In the genomic region with DNA sequence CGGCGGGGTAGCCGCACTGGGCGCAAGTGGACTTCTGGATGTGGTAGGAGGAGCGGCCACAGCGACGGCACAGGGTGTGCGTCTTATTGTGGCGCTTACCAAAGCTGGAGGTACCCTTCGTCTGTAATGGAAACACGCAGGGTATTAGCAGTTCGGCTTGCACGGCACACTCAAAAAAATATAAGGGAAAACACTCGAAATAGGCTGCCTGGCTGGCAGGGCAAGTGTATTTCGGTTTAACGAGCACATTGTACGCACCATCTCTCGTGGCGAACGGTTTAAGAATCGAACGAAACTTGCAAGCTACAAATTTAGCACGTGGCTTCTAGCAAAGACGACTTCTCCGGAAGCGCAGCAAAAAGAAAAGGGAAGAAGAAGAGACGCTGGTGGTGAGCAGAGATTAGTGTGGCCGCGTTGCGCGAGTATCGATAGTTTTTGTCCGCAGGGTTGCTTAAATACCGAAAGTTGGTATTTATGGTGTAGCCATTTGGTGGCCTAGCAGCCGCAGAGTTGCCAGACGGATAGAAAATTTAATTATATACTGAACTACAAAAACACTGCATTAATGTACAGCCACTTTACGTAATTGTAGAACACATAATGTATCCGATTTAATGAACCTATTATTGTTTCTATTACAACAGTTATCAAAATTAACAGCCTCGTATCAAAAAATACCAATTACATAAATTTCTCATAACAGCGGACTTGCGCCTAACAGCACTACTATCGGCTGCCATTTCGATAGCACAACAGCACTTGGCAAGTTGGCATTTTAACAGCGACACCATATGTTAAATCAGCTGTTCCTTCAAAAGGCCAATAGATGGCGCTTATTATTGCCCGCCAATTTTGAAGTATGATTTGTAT, we compare ENCODE assay signal across 6 fruit fly cellular contexts.
A peak's percentile ranks its signal among the peaks of the same experiment; 100 is the strongest.
TF ChIP-seq lines count a peak whose summit lies in the region.

RpL37-1 (minus strand) TSS at position 374 of the 870 bp plus-strand sequence.

- TF ChIP-seq CTCF in S2 (optimal IDR thresholded peaks at IDR 0.05; lab: Kevin White, UChicago) = peak; percentile 87 to 88
- TF ChIP-seq CTCF in whole organism, embryonic (GFP tag; optimal IDR thresholded peaks at IDR 0.05; lab: Kevin White, UChicago) = peak; percentile 95

TF ChIP-seq in whole organism, adult, 20 proteins besides CTCF, POLR2A, EP300 and RAD21 (continues in another document):
- TF ChIP-seq bab1 (GFP tag; optimal IDR thresholded peaks at IDR 0.05; lab: Kevin White, UChicago) (peak; percentile 86), CG12768 (GFP tag; optimal IDR thresholded peaks at IDR 0.05; lab: Kevin White, UChicago) (no peak), cic (GFP tag; optimal IDR thresholded peaks at IDR 0.05; lab: Kevin White, UChicago) (peak; percentile 19), CG14711 (tag; optimal IDR thresholded peaks at IDR 0.05; lab: Kevin White, UChicago) (peak; percentile 47), CG33017 (tag; optimal IDR thresholded peaks at IDR 0.05; lab: Kevin White, UChicago) (no peak), CG5204 (GFP tag; optimal IDR thresholded peaks at IDR 0.05; lab: Kevin White, UChicago) (peak; percentile 26), tj (GFP tag; optimal IDR thresholded peaks at IDR 0.05; lab: Kevin White, UChicago) (peak; percentile 62), CG1620 (GFP tag; optimal IDR thresholded peaks at IDR 0.05; lab: Kevin White, UChicago) (peak; percentile 72), Mnt (GFP tag; optimal IDR thresholded peaks at IDR 0.05; lab: Kevin White, UChicago) (peak; percentile 96), kay (GFP tag; lab: Kevin White, UChicago; ENCODE audit: borderline replicate concordance) (no peak), Clk (GFP tag; optimal IDR thresholded peaks at IDR 0.05; lab: Kevin White, UChicago) (no peak), cnc (optimal IDR thresholded peaks at IDR 0.05; lab: Kevin White, UChicago) (no peak), Crg-1 (GFP tag; optimal IDR thresholded peaks at IDR 0.05; lab: Kevin White, UChicago) (peak; percentile 64), CG11617 (GFP tag; optimal IDR thresholded peaks at IDR 0.05; lab: Kevin White, UChicago) (peak; percentile 65), ovo (GFP tag; optimal IDR thresholded peaks at IDR 0.05; lab: Kevin White, UChicago) (peak; percentile 78), CG7101 (tag; optimal IDR thresholded peaks at IDR 0.05; lab: Kevin White, UChicago) (peak; percentile 78)

TF ChIP-seq in whole organism, embryonic, 481 proteins besides CTCF, POLR2A, EP300 and RAD21 (continues in another document):
- peak; percentile 37 for TF ChIP-seq CG7556 (GFP tag; optimal IDR thresholded peaks at IDR 0.05; lab: Kevin White, UChicago)
- TF ChIP-seq Ssrp (tag; optimal IDR thresholded peaks at IDR 0.05; lab: Kevin White, UChicago) = no peak
- peak; percentile 78 for TF ChIP-seq CG10431 (GFP tag; optimal IDR thresholded peaks at IDR 0.05; lab: Kevin White, UChicago)
- TF ChIP-seq ase (GFP tag; IDR thresholded peaks at IDR 0.05; lab: Robert Waterston, UW) = peak; percentile 68
- TF ChIP-seq tna (GFP tag; IDR thresholded peaks at IDR 0.05; lab: Robert Waterston, UW; ENCODE audit: partially characterized antibody) = no peak
- no peak for TF ChIP-seq GATAe (GFP tag; conservative IDR thresholded peaks at IDR 0.05; lab: Robert Waterston, UW)
- TF ChIP-seq CrebB (tag; optimal IDR thresholded peaks at IDR 0.05; lab: Kevin White, UChicago) = peak; percentile 40
- peak; percentile 58 to 94 for TF ChIP-seq crp (GFP tag; optimal IDR thresholded peaks at IDR 0.05; lab: Kevin White, UChicago)
- TF ChIP-seq unc-4 (GFP tag; IDR thresholded peaks at IDR 0.05; lab: Robert Waterston, UW; ENCODE audit: partially characterized antibody) = peak; percentile 69
- no peak for TF ChIP-seq ro (GFP tag; IDR thresholded peaks at IDR 0.05; lab: Robert Waterston, UW)
- TF ChIP-seq CG17568 (GFP tag; optimal IDR thresholded peaks at IDR 0.05; lab: Kevin White, UChicago) = peak; percentile 73
- TF ChIP-seq Ada2b (GFP tag; IDR thresholded peaks at IDR 0.05; lab: Robert Waterston, UW) = no peak
- peak; percentile 82 for TF ChIP-seq CG3847 (GFP tag; IDR thresholded peaks at IDR 0.05; lab: Robert Waterston, UW)
- peak; percentile 63; the same call in 1 of the 2 replicates for TF ChIP-seq hbn (GFP tag; IDR thresholded peaks at IDR 0.05; lab: Robert Waterston, UW; ENCODE audit: partially characterized antibody)
- TF ChIP-seq CG14965 (GFP tag; optimal IDR thresholded peaks at IDR 0.05; lab: Kevin White, UChicago; ENCODE audit: borderline replicate concordance) = no peak

TF ChIP-seq in whole organism, prepupa, 60 proteins besides CTCF, POLR2A, EP300 and RAD21 (continues in another document):
- TF ChIP-seq CG15336 (GFP tag; IDR thresholded peaks at IDR 0.05; lab: Robert Waterston, UW) (no peak), esn (GFP tag; optimal IDR thresholded peaks at IDR 0.05; lab: Kevin White, UChicago) (peak; percentile 63), CG6808 (GFP tag; optimal IDR thresholded peaks at IDR 0.05; lab: Kevin White, UChicago) (peak; percentile 20), CG31627 (GFP tag; optimal IDR thresholded peaks at IDR 0.05; lab: Kevin White, UChicago) (peak; percentile 36), Lpt (GFP tag; optimal IDR thresholded peaks at IDR 0.05; lab: Kevin White, UChicago) (no peak), fkh (GFP tag; optimal IDR thresholded peaks at IDR 0.05; lab: Kevin White, UChicago) (no peak), CG11902 (GFP tag; optimal IDR thresholded peaks at IDR 0.05; lab: Kevin White, UChicago) (no peak), CG10631 (GFP tag; optimal IDR thresholded peaks at IDR 0.05; lab: Kevin White, UChicago) (peak; percentile 17), achi (GFP tag; optimal IDR thresholded peaks at IDR 0.05; lab: Kevin White, UChicago) (peak; percentile 25), CG4318 (GFP tag; optimal IDR thresholded peaks at IDR 0.05; lab: Kevin White, UChicago) (no peak), acj6 (GFP tag; optimal IDR thresholded peaks at IDR 0.05; lab: Kevin White, UChicago) (peak; percentile 27), pdm3 (GFP tag; optimal IDR thresholded peaks at IDR 0.05; lab: Kevin White, UChicago) (peak; percentile 50), Eip93F (GFP tag; optimal IDR thresholded peaks at IDR 0.05; lab: Kevin White, UChicago) (no peak), Hr38 (GFP tag; optimal IDR thresholded peaks at IDR 0.05; lab: Kevin White, UChicago) (no peak), CG7368 (GFP tag; optimal IDR thresholded peaks at IDR 0.05; lab: Kevin White, UChicago) (peak; percentile 19), topi (GFP tag; optimal IDR thresholded peaks at IDR 0.05; lab: Kevin White, UChicago) (peak; percentile 55), Eip78C (GFP tag; lab: Kevin White, UChicago) (peak; percentile 85)

TF ChIP-seq in whole organism, pupa, 21 proteins besides CTCF, POLR2A, EP300 and RAD21:
- peak; percentile 63 for TF ChIP-seq Snoo (tag; optimal IDR thresholded peaks at IDR 0.05; lab: Kevin White, UChicago)
- no peak for TF ChIP-seq CG17806 (tag; optimal IDR thresholded peaks at IDR 0.05; lab: Kevin White, UChicago)
- peak; percentile 37; the same call in 2 of the 3 replicates for TF ChIP-seq fd96Ca (GFP tag; IDR thresholded peaks at IDR 0.05; lab: Robert Waterston, UW)
- peak; percentile 51 for TF ChIP-seq CG34367 (tag; optimal IDR thresholded peaks at IDR 0.05; lab: Kevin White, UChicago)
- TF ChIP-seq CG15710 (tag; optimal IDR thresholded peaks at IDR 0.05; lab: Kevin White, UChicago) = peak; percentile 9
- TF ChIP-seq rn (GFP tag; IDR thresholded peaks at IDR 0.05; lab: Robert Waterston, UW) = peak; percentile 14; the same call in 1 of the 2 replicates
- TF ChIP-seq CG12605 (GFP tag; IDR thresholded peaks at IDR 0.05; lab: Robert Waterston, UW) = no peak
- TF ChIP-seq gl (tag; optimal IDR thresholded peaks at IDR 0.05; lab: Kevin White, UChicago) = no peak
- peak; percentile 28 for TF ChIP-seq Pif1A (GFP tag; optimal IDR thresholded peaks at IDR 0.05; lab: Kevin White, UChicago)
- TF ChIP-seq CG4496 (GFP tag; IDR thresholded peaks at IDR 0.05; lab: Robert Waterston, UW) = peak; percentile 67
- 0 out of 2 replicates have a peak, but pooled peaks have one; percentile 33 for TF ChIP-seq CG32121 (GFP tag; IDR thresholded peaks at IDR 0.05; lab: Robert Waterston, UW)

TF ChIP-seq in whole organism, wandering third instar larva, 38 proteins besides CTCF, POLR2A, EP300 and RAD21 (continues in another document):
- no peak for TF ChIP-seq sage (GFP tag; optimal IDR thresholded peaks at IDR 0.05; lab: Kevin White, UChicago)
- no peak for TF ChIP-seq GATAd (GFP tag; optimal IDR thresholded peaks at IDR 0.05; lab: Kevin White, UChicago)
- TF ChIP-seq ey (GFP tag; optimal IDR thresholded peaks at IDR 0.05; lab: Kevin White, UChicago) = peak; percentile 5
- TF ChIP-seq Mio (GFP tag; optimal IDR thresholded peaks at IDR 0.05; lab: Kevin White, UChicago) = peak; percentile 3
- peak; percentile 22 for TF ChIP-seq woc (GFP tag; optimal IDR thresholded peaks at IDR 0.05; lab: Kevin White, UChicago)
- no peak for TF ChIP-seq brk (GFP tag; optimal IDR thresholded peaks at IDR 0.05; lab: Kevin White, UChicago)
- TF ChIP-seq Hr83 (GFP tag; optimal IDR thresholded peaks at IDR 0.05; lab: Kevin White, UChicago; ENCODE audit: poor library complexity, severe bottlenecking) = peak; percentile 59
- no peak for TF ChIP-seq jim (GFP tag; optimal IDR thresholded peaks at IDR 0.05; lab: Kevin White, UChicago)
- TF ChIP-seq Sp1 (GFP tag; optimal IDR thresholded peaks at IDR 0.05; lab: Kevin White, UChicago) = peak; percentile 64
- no peak for TF ChIP-seq pan (optimal IDR thresholded peaks at IDR 0.05; lab: Kevin White, UChicago)
- no peak for TF ChIP-seq tai (GFP tag; optimal IDR thresholded peaks at IDR 0.05; lab: Kevin White, UChicago)
- no peak for TF ChIP-seq dl (GFP tag; optimal IDR thresholded peaks at IDR 0.05; lab: Kevin White, UChicago; ENCODE audit: insufficient read depth in 1 of 2, partially characterized antibody in 2 of 2)
- no peak for TF ChIP-seq CG32264 (GFP tag; optimal IDR thresholded peaks at IDR 0.05; lab: Kevin White, UChicago)
- TF ChIP-seq OdsH (GFP tag; optimal IDR thresholded peaks at IDR 0.05; lab: Kevin White, UChicago) = peak; percentile 47
- TF ChIP-seq CG9705 (GFP tag; optimal IDR thresholded peaks at IDR 0.05; lab: Kevin White, UChicago) = peak; percentile 61
- TF ChIP-seq Dif (GFP tag; optimal IDR thresholded peaks at IDR 0.05; lab: Kevin White, UChicago; ENCODE audit: partially characterized antibody) = no peak
- TF ChIP-seq Hr78 (GFP tag; optimal IDR thresholded peaks at IDR 0.05; lab: Kevin White, UChicago) = no peak
- TF ChIP-seq Abd-B (GFP tag; optimal IDR thresholded peaks at IDR 0.05; lab: Kevin White, UChicago) = no peak
- TF ChIP-seq usp (GFP tag; optimal IDR thresholded peaks at IDR 0.05; lab: Kevin White, UChicago) = no peak
- peak; percentile 39 for TF ChIP-seq Myc (optimal IDR thresholded peaks at IDR 0.05; lab: Kevin White, UChicago)
- TF ChIP-seq CrebA (GFP tag; optimal IDR thresholded peaks at IDR 0.05; lab: Kevin White, UChicago; ENCODE audit: borderline replicate concordance) = no peak
- peak; percentile 63 for TF ChIP-seq h (GFP tag; optimal IDR thresholded peaks at IDR 0.05; lab: Kevin White, UChicago)
- peak; percentile 47 for TF ChIP-seq HLH106 (tag; optimal IDR thresholded peaks at IDR 0.05; lab: Kevin White, UChicago)
- TF ChIP-seq Hnf4 (GFP tag; optimal IDR thresholded peaks at IDR 0.05; lab: Kevin White, UChicago) = peak; percentile 52
- peak; percentile 60 for TF ChIP-seq br (GFP tag; optimal IDR thresholded peaks at IDR 0.05; lab: Kevin White, UChicago)
